Fruit fly (Drosophila melanogaster) S2 (cell line): ENCODE data around the gene CG8010.

Experiments used
- CG8478 ChIP-seq: fragments of >200 bp; optimal IDR thresholded peaks from 2 replicates; lab custom pipeline; 2018
- CTCF ChIP-seq, 2 experiments: fragments of >200 bp; optimal IDR thresholded peaks; 2 replicates each; lab custom pipeline; 2018

Gene CG8010

dm6 chrX:19265802-19266479 lies 2.8 kb downstream of the CG8010 start:
- TF ChIP-seq CG8478 (lab: Kevin White, UChicago) (no peak), CTCF (optimal IDR thresholded peaks at IDR 0.05; lab: Kevin White, UChicago) (no peak)

dm6 chrX:19264396-19264795 lies 4.3 kb downstream of the CG8010 start:
- no peak for TF ChIP-seq CG8478 (lab: Kevin White, UChicago)
- no peak for TF ChIP-seq CTCF (optimal IDR thresholded peaks at IDR 0.05; lab: Kevin White, UChicago)

dm6 chrX:19262553-19262952 lies 6.1 kb downstream of the CG8010 start:
- TF ChIP-seq CTCF (optimal IDR thresholded peaks at IDR 0.05; lab: Kevin White, UChicago) = no peak
- no peak for TF ChIP-seq CG8478 (lab: Kevin White, UChicago)

dm6 chrX:19261528-19262102 lies 7.1 kb downstream of the CG8010 start, which contains the start of gene Vav:
Vav (plus strand) TSS chrX:19261820.
- no peak for TF ChIP-seq CG8478 (lab: Kevin White, UChicago)
- peak; percentile 7 to 35 for TF ChIP-seq CTCF (optimal IDR thresholded peaks at IDR 0.05; lab: Kevin White, UChicago)

dm6 chrX:19261071-19261470 lies 7.6 kb downstream of the CG8010 start, which contains the start of gene rictor:
rictor (minus strand) TSS chrX:19261240.
- TF ChIP-seq CTCF (optimal IDR thresholded peaks at IDR 0.05; lab: Kevin White, UChicago) = peak; percentile 55 to 71
- TF ChIP-seq CG8478 (lab: Kevin White, UChicago) = no peak

dm6 chrX:19260696-19260989 lies 8.1 kb downstream of the CG8010 start:
- TF ChIP-seq CG8478 (lab: Kevin White, UChicago) (no peak), CTCF (optimal IDR thresholded peaks at IDR 0.05; lab: Kevin White, UChicago) (no peak)

- TF ChIP-seq CTCF (optimal IDR thresholded peaks at IDR 0.05; lab: Kevin White, UChicago) = no peak
- no peak for TF ChIP-seq CG8478 (lab: Kevin White, UChicago)
These were observed 8.6 kb downstream of the CG8010 start for dm6 chrX:19259802-19260695.

dm6 chrX:19250151-19250550 lies 18.5 kb downstream of the CG8010 start:
- no peak for TF ChIP-seq CTCF (optimal IDR thresholded peaks at IDR 0.05; lab: Kevin White, UChicago)
- no peak for TF ChIP-seq CG8478 (lab: Kevin White, UChicago)

dm6 chrX:19249339-19249738 lies 19.4 kb downstream of the CG8010 start:
- TF ChIP-seq CTCF (optimal IDR thresholded peaks at IDR 0.05; lab: Kevin White, UChicago) (no peak), CG8478 (lab: Kevin White, UChicago) (no peak)

dm6 chrX:19248426-19249217 lies 20.1 kb downstream of the CG8010 start, which contains the start of gene Hs3st-B:
Hs3st-B (plus strand) TSS chrX:19248639.
- TF ChIP-seq CG8478 (lab: Kevin White, UChicago) (no peak), CTCF (optimal IDR thresholded peaks at IDR 0.05; lab: Kevin White, UChicago) (no peak)

- TF ChIP-seq CTCF (optimal IDR thresholded peaks at IDR 0.05; lab: Kevin White, UChicago) (no peak), CG8478 (lab: Kevin White, UChicago) (no peak)
These were observed 21.3 kb downstream of the CG8010 start, which contains the start of gene CG7992 for dm6 chrX:19247200-19248052. CG7992 (minus strand) TSS chrX:19247250.

- no peak for TF ChIP-seq CTCF (optimal IDR thresholded peaks at IDR 0.05; lab: Kevin White, UChicago)
- TF ChIP-seq CG8478 (lab: Kevin White, UChicago) = no peak
These were observed 25.3 kb downstream of the CG8010 start, which contains the start of gene CG7889 for dm6 chrX:19243379-19243834. CG7889 (plus strand) TSS chrX:19243631.

dm6 chrX:19241790-19242373 lies 26.8 kb downstream of the CG8010 start, which contains the start of gene CG14196:
CG14196 (minus strand) TSS chrX:19241840.
- TF ChIP-seq CG8478 (lab: Kevin White, UChicago) (no peak), CTCF (optimal IDR thresholded peaks at IDR 0.05; lab: Kevin White, UChicago) (peak; percentile 31 to 42)
